Fruit fly (Drosophila melanogaster): ENCODE measurements around the gene robl22E.

DNA sequence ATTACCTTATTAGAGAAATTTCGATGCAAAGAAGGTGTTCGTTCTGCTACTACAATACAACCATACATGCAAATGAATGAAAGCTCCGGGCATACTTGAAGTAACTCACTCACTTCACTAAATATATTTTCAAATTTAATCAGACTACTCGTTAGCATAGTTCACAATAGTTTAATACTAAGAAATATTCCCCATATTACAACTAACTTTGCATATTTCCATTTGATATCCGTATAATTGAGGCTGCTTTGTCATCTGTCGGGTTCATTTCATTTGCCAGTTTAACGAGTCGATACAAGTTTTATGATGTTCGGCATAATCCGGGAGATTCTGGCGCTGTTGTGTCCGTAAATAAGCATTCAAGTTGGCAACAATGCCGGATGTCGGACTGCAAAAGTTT is at the start of gene robl22E:
- TF ChIP-seq CG8478 (optimal IDR thresholded peaks at IDR 0.05) (no peak), CTCF (optimal IDR thresholded peaks at IDR 0.05) (no peak)

Measured in S2 (cell line).